Fruit fly (Drosophila melanogaster) whole organism, embryonic: ENCODE results near the gene CG33306.
A peak's percentile ranks its signal among the peaks of the same experiment; 100 is the strongest.

Experiments
- ATbp ChIP-seq: fragments of 200-800 bp; sonication (Bioruptor generic); optimal IDR thresholded peaks from 2 replicates; lab custom pipeline; 2017; ENCODE audit warnings: missing biosample characterization, mild to moderate bottlenecking, missing genetic modification characterization, missing genetic modification reagents
- BtbVII ChIP-seq: fragments of 200-800 bp; sonication (Bioruptor generic); optimal IDR thresholded peaks from 3 replicates; lab custom pipeline; 2017; ENCODE audit warnings: missing biosample characterization, mild to moderate bottlenecking, missing genetic modification characterization
- CG10147 ChIP-seq: fragments of 200-800 bp; sonication (Bioruptor generic); optimal IDR thresholded peaks from 2 replicates; lab custom pipeline; 2019; ENCODE audit warnings: missing biosample characterization, mild to moderate bottlenecking, missing genetic modification characterization, moderate library complexity
- CG15601 ChIP-seq: fragments of 200-800 bp; sonication (Bioruptor generic); optimal IDR thresholded peaks from 3 replicates; lab custom pipeline; 2019; ENCODE audit warnings: missing biosample characterization, mild to moderate bottlenecking, missing genetic modification characterization, moderate library complexity
- CG17385 ChIP-seq: fragments of 200-800 bp; sonication (Bioruptor generic); optimal IDR thresholded peaks from 3 replicates; lab custom pipeline; 2018; ENCODE audit warnings: missing biosample characterization, mild to moderate bottlenecking, missing genetic modification characterization
- CG2129 ChIP-seq: fragments of 200-800 bp; sonication (Bioruptor generic); IDR thresholded peaks from 2 replicates; pipeline ENCODE4 v1.3.6; 2022; ENCODE audit warnings: missing biosample characterization, missing genetic modification characterization; ENCODE audit not compliant: partially characterized antibody
- CG2199 ChIP-seq: fragments of 200-800 bp; sonication (Bioruptor generic); IDR thresholded peaks from 3 replicates; pipeline ENCODE4 v1.3.6; 2022; ENCODE audit warnings: missing biosample characterization, missing genetic modification characterization
- CG2678 ChIP-seq: fragments of 200-800 bp; sonication (Bioruptor generic); optimal IDR thresholded peaks from 3 replicates; lab custom pipeline; 2019; ENCODE audit warnings: missing biosample characterization, mild to moderate bottlenecking, missing genetic modification characterization, moderate library complexity
- CG31388 ChIP-seq: fragments of 200-800 bp; sonication (Bioruptor generic); optimal IDR thresholded peaks from 2 replicates; lab custom pipeline; 2016; ENCODE audit warnings: missing biosample characterization, missing genetic modification characterization
- CG6254 ChIP-seq: fragments of 200-800 bp; sonication (Bioruptor generic); optimal IDR thresholded peaks from 3 replicates; lab custom pipeline; 2017; ENCODE audit warnings: mild to moderate bottlenecking, missing biosample characterization, missing genetic modification reagents, missing genetic modification characterization
- CG6654 ChIP-seq: fragments of 200-800 bp; sonication (Bioruptor generic); optimal IDR thresholded peaks from 2 replicates; lab custom pipeline; 2017; ENCODE audit warnings: missing biosample characterization, mild to moderate bottlenecking, missing genetic modification characterization
- CG7963 ChIP-seq: fragments of 200-800 bp; sonication (Bioruptor generic); IDR thresholded peaks from 3 replicates; pipeline ENCODE4 v1.3.6; 2022; ENCODE audit warnings: missing biosample characterization, missing genetic modification characterization; ENCODE audit not compliant: partially characterized antibody
- CG9609 ChIP-seq: fragments of 200-800 bp; sonication (Bioruptor generic); optimal IDR thresholded peaks from 3 replicates; lab custom pipeline; 2016; ENCODE audit warnings: missing biosample characterization, missing genetic modification characterization
- HHEX ChIP-seq: fragments of 200-800 bp; sonication (Bioruptor generic); optimal IDR thresholded peaks from 3 replicates; lab custom pipeline; 2017; ENCODE audit warnings: missing biosample characterization, mild to moderate bottlenecking, missing genetic modification characterization, missing genetic modification reagents
- HLH4C ChIP-seq: fragments of 200-800 bp; sonication (Bioruptor generic); IDR thresholded peaks from 3 replicates; pipeline ENCODE4 v1.3.6; 2022; ENCODE audit warnings: missing biosample characterization, missing genetic modification characterization; ENCODE audit not compliant: partially characterized antibody
- MESR4 ChIP-seq: fragments of 200-800 bp; sonication (Bioruptor generic); optimal IDR thresholded peaks from 2 replicates; lab custom pipeline; 2018; ENCODE audit warnings: missing biosample characterization, mild to moderate bottlenecking, missing genetic modification characterization, moderate library complexity
- Opbp ChIP-seq: fragments of 200-800 bp; sonication (Bioruptor generic); IDR thresholded peaks from 3 replicates; pipeline ENCODE4 v1.3.6; 2022; ENCODE audit warnings: missing biosample characterization, missing genetic modification characterization; ENCODE audit not compliant: partially characterized antibody
- Pdp1 ChIP-seq, 2 experiments: fragments of 200-800 bp; sonication (Bioruptor generic); optimal IDR thresholded peaks; 3 replicates each; lab custom pipeline; 2016; ENCODE audit warnings: missing biosample characterization in 2 of 2, missing genetic modification characterization in 2 of 2, mild to moderate bottlenecking in 1 of 2, moderate library complexity in 1 of 2
- Sox100B ChIP-seq: fragments of 200-800 bp; sonication (Bioruptor generic); optimal IDR thresholded peaks from 3 replicates; lab custom pipeline; 2018; ENCODE audit warnings: missing biosample characterization, mild to moderate bottlenecking, missing genetic modification characterization
- Vsx1 ChIP-seq: fragments of 200-800 bp; sonication (Bioruptor generic); optimal IDR thresholded peaks from 2 replicates; lab custom pipeline; 2017; ENCODE audit warnings: missing biosample characterization, mild to moderate bottlenecking, missing genetic modification characterization, missing genetic modification reagents
- abd-A ChIP-seq: fragments of 200-800 bp; sonication (Bioruptor generic); optimal IDR thresholded peaks from 3 replicates; lab custom pipeline; 2019; ENCODE audit warnings: missing biosample characterization, mild to moderate bottlenecking, missing genetic modification characterization, moderate library complexity
- ap ChIP-seq: fragments of 200-800 bp; sonication (Bioruptor generic); IDR thresholded peaks from 2 replicates; pipeline ENCODE4 v1.3.6; 2022; ENCODE audit warnings: missing biosample characterization, missing genetic modification characterization
- bowl ChIP-seq: fragments of 200-800 bp; sonication (Bioruptor generic); IDR thresholded peaks from 2 replicates; pipeline ENCODE4 v1.3.6; 2022; ENCODE audit warnings: missing biosample characterization, missing genetic modification characterization
- cad ChIP-seq: fragments of >200 bp; optimal IDR thresholded peaks from 2 replicates; lab custom pipeline; 2017; ENCODE audit warnings: missing biosample characterization, missing genetic modification characterization
- dm ChIP-seq: fragments of 200-800 bp; sonication (Bioruptor generic); optimal IDR thresholded peaks from 3 replicates; lab custom pipeline; 2016; ENCODE audit warnings: missing biosample characterization, missing genetic modification characterization
- exex ChIP-seq: fragments of 200-800 bp; sonication (Bioruptor generic); optimal IDR thresholded peaks from 4 replicates; lab custom pipeline; 2018; ENCODE audit warnings: missing biosample characterization, mild to moderate bottlenecking, missing genetic modification characterization, moderate library complexity
- eyg ChIP-seq: fragments of 200-800 bp; sonication (Bioruptor generic); optimal IDR thresholded peaks from 3 replicates; lab custom pipeline; 2016; ENCODE audit warnings: missing biosample characterization, missing genetic modification characterization
- gcm ChIP-seq: fragments of 200-800 bp; sonication (Bioruptor generic); optimal IDR thresholded peaks from 2 replicates; lab custom pipeline; 2019; ENCODE audit warnings: missing biosample characterization, mild to moderate bottlenecking, missing genetic modification characterization, moderate library complexity
- grau ChIP-seq: fragments of 200-800 bp; optimal IDR thresholded peaks from 3 replicates; lab custom pipeline; 2019; ENCODE audit warnings: missing biosample characterization, mild to moderate bottlenecking, missing genetic modification characterization, moderate library complexity
- grn ChIP-seq: fragments of 200-800 bp; sonication (Bioruptor generic); optimal IDR thresholded peaks from 3 replicates; lab custom pipeline; 2017; ENCODE audit warnings: missing biosample characterization, missing genetic modification characterization
- hbn ChIP-seq: fragments of 200-800 bp; sonication (Bioruptor generic); IDR thresholded peaks from 2 replicates; pipeline ENCODE4 v1.3.6; 2022; ENCODE audit warnings: missing biosample characterization, missing genetic modification characterization; ENCODE audit not compliant: partially characterized antibody
- knrl ChIP-seq: fragments of 200-800 bp; sonication (Bioruptor generic); IDR thresholded peaks from 3 replicates; pipeline ENCODE4 v1.3.6; 2022; ENCODE audit warnings: missing biosample characterization, missing genetic modification characterization; ENCODE audit not compliant: partially characterized antibody
- lab ChIP-seq: fragments of 200-800 bp; sonication (Bioruptor generic); optimal IDR thresholded peaks from 3 replicates; lab custom pipeline; 2017; ENCODE audit warnings: missing biosample characterization, missing genetic modification characterization, mild to moderate bottlenecking, moderate library complexity, missing genetic modification reagents
- lov ChIP-seq, 2 experiments: fragments of 200-800 bp in 1 of 2; fragments of >200 bp in 1 of 2; sonication (Bioruptor generic) in 1 of 2; IDR thresholded peaks in 1 of 2; optimal IDR thresholded peaks in 1 of 2; 2 replicates in 1 of 2; 3 replicates in 1 of 2; pipeline versions ENCODE4 v1.3.6 to Lab custom; 2017 to 2022; ENCODE audit warnings: missing biosample characterization in 1 of 2, missing genetic modification characterization in 1 of 2
- nom ChIP-seq: fragments of 200-800 bp; sonication (Bioruptor generic); optimal IDR thresholded peaks from 2 replicates; lab custom pipeline; 2017; ENCODE audit warnings: missing biosample characterization, missing genetic modification characterization, mild to moderate bottlenecking, moderate library complexity, missing genetic modification reagents
- sima ChIP-seq: fragments of 200-800 bp; sonication (Bioruptor generic); optimal IDR thresholded peaks from 2 replicates; lab custom pipeline; 2016; ENCODE audit warnings: missing biosample characterization, missing genetic modification characterization
- slou ChIP-seq: fragments of 200-800 bp; sonication (Bioruptor generic); optimal IDR thresholded peaks from 3 replicates; lab custom pipeline; 2016; ENCODE audit warnings: missing biosample characterization, missing genetic modification characterization
- slp2 ChIP-seq: fragments of 200-800 bp; sonication (Bioruptor generic); optimal IDR thresholded peaks from 2 replicates; lab custom pipeline; 2016; ENCODE audit warnings: missing biosample characterization, missing genetic modification characterization
- stwl ChIP-seq: fragments of 200-800 bp; sonication (Bioruptor generic); optimal IDR thresholded peaks from 3 replicates; lab custom pipeline; 2018; ENCODE audit warnings: missing biosample characterization, mild to moderate bottlenecking, missing genetic modification characterization, moderate library complexity
- sug ChIP-seq: fragments of 200-800 bp; optimal IDR thresholded peaks from 2 replicates; lab custom pipeline; 2019; ENCODE audit warnings: missing biosample characterization, mild to moderate bottlenecking, missing genetic modification characterization, moderate library complexity
- twi ChIP-seq: fragments of 200-800 bp; optimal IDR thresholded peaks from 2 replicates; lab custom pipeline; 2019; ENCODE audit warnings: missing biosample characterization, mild to moderate bottlenecking, missing genetic modification characterization, moderate library complexity

CG33306 gene

dm6 chr2L:13843692-13844284 lies at the start of gene CG33306 (continued):
- no peak for TF ChIP-seq hbn

- TF ChIP-seq grau (tag; lab: Kevin White, UChicago) (peak; percentile 20), CG2129 (GFP tag; lab: Robert Waterston, UW) (no peak), cad (GFP tag; lab: Kevin White, UChicago) (peak; percentile 93), CG9609 (GFP tag; lab: Kevin White, UChicago) (no peak), HLH4C (GFP tag; lab: Robert Waterston, UW) (0 out of 3 replicates have a peak, but pooled peaks have one; percentile 11), CG10147 (no peak), lov (optimal IDR thresholded peaks at IDR 0.05; lab: Kevin White, UChicago) (peak; percentile 84), lov (GFP tag; IDR thresholded peaks at IDR 0.05; lab: Robert Waterston, UW) (no peak), CG6654 (GFP tag; lab: Kevin White, UChicago) (peak; percentile 99), dm (peak; percentile 2), twi (no peak), Opbp (GFP tag; lab: Robert Waterston, UW) (peak; percentile 34; the same call in 1 of the 3 replicates), CG7963 (0 out of 3 replicates have a peak, but pooled peaks have one; percentile 43), stwl (peak; percentile 27), knrl (GFP tag; lab: Robert Waterston, UW) (0 out of 3 replicates have a peak, but pooled peaks have one; percentile 22), Pdp1 (GFP tag; optimal IDR thresholded peaks at IDR 0.05; lab: Kevin White, UChicago) (peak in 1 of 2 experiments; percentile 78), slp2 (GFP tag; lab: Kevin White, UChicago) (no peak), sima (GFP tag; lab: Kevin White, UChicago) (no peak), bowl (GFP tag; lab: Robert Waterston, UW) (no peak)
These were observed 49.3 kb upstream of the CG33306 start for dm6 chr2L:13892826-13893225.

- TF ChIP-seq Pdp1 (GFP tag; optimal IDR thresholded peaks at IDR 0.05; lab: Kevin White, UChicago): peak in 1 of 2 experiments; percentile 82
- TF ChIP-seq abd-A (tag; lab: Kevin White, UChicago): no peak
These were observed 46.4 kb upstream of the CG33306 start for dm6 chr2L:13889934-13890333.

- TF ChIP-seq HHEX (GFP tag; lab: Kevin White, UChicago) (peak; percentile 3), CG15601 (tag; lab: Kevin White, UChicago) (peak; percentile 14), ATbp (GFP tag; lab: Kevin White, UChicago) (peak; percentile 30), grn (peak; percentile 62), CG31388 (GFP tag; lab: Kevin White, UChicago) (no peak), lov (optimal IDR thresholded peaks at IDR 0.05; lab: Kevin White, UChicago) (no peak), lov (GFP tag; IDR thresholded peaks at IDR 0.05; lab: Robert Waterston, UW) (no peak), Pdp1 (GFP tag; optimal IDR thresholded peaks at IDR 0.05; lab: Kevin White, UChicago) (peak in 1 of 2 experiments; percentile 19), ap (GFP tag; lab: Robert Waterston, UW) (no peak), sug (tag; lab: Kevin White, UChicago) (peak; percentile 62), lab (GFP tag; lab: Kevin White, UChicago) (peak; percentile 18), CG6254 (GFP tag; lab: Kevin White, UChicago) (peak; percentile 10), gcm (GFP tag; lab: Kevin White, UChicago) (peak; percentile 5), Vsx1 (peak; percentile 17), nom (GFP tag; lab: Kevin White, UChicago) (peak; percentile 35), CG2199 (GFP tag; lab: Robert Waterston, UW) (peak; percentile 99), slou (no peak), BtbVII (GFP tag; lab: Kevin White, UChicago) (peak; percentile 40), exex (tag; lab: Kevin White, UChicago) (peak; percentile 59), CG17385 (GFP tag; lab: Kevin White, UChicago) (peak; percentile 13), MESR4 (no peak), Sox100B (GFP tag; lab: Kevin White, UChicago) (peak; percentile 8), CG2678 (tag; lab: Kevin White, UChicago) (peak; percentile 19), eyg (no peak)
These were observed 43.0 kb upstream of the CG33306 start for dm6 chr2L:13886326-13887073.
